Worm (Caenorhabditis elegans): ENCODE measurements around the gene F52E1.3.

Gene F52E1.3

ce11 chrV:8402392-8402791 lies 7.8 kb downstream of the F52E1.3 start, which contains the start of gene F52E1.9:
Gene F52E1.9 (minus strand): TSS chrV:8402669.
- no peak for TF ChIP-seq nhr-77 (tag; optimal IDR thresholded peaks at IDR 0.05)
- TF ChIP-seq pqm-1 (tag; optimal IDR thresholded peaks at IDR 0.05) = peak; percentile 44
- TF ChIP-seq elt-2 (tag; optimal IDR thresholded peaks at IDR 0.05) = peak; percentile 93

ce11 chrV:8403152-8403551 lies 8.6 kb downstream of the F52E1.3 start:
- TF ChIP-seq nhr-25 (tag; optimal IDR thresholded peaks at IDR 0.05) (peak; percentile 42), mml-1 (tag; optimal IDR thresholded peaks at IDR 0.05) (no peak), elt-1 (tag; optimal IDR thresholded peaks at IDR 0.05) (no peak), fkh-2 (tag; optimal IDR thresholded peaks at IDR 0.05) (no peak), unc-62 (GFP tag; optimal IDR thresholded peaks at IDR 0.05) (no peak), ztf-4 (tag; optimal IDR thresholded peaks at IDR 0.05) (no peak), jun-1 (tag; optimal IDR thresholded peaks at IDR 0.05) (peak; percentile 11), nhr-11 (tag; optimal IDR thresholded peaks at IDR 0.05) (no peak), unc-39 (tag; optimal IDR thresholded peaks at IDR 0.05) (no peak), nhr-43 (tag; optimal IDR thresholded peaks at IDR 0.05; ENCODE audit: poor library complexity, severe bottlenecking) (no peak), ZK546.5 (tag; optimal IDR thresholded peaks at IDR 0.05) (no peak), fkh-10 (GFP tag; optimal IDR thresholded peaks at IDR 0.05) (no peak), ama-1 (optimal IDR thresholded peaks at IDR 0.05) (no peak), lin-39 (tag; optimal IDR thresholded peaks at IDR 0.05) (no peak), mdl-1 (tag; optimal IDR thresholded peaks at IDR 0.05) (no peak), egl-27 (tag; optimal IDR thresholded peaks at IDR 0.05) (no peak), skn-1 (tag; optimal IDR thresholded peaks at IDR 0.05) (no peak), nfya-1 (tag; optimal IDR thresholded peaks at IDR 0.05; ENCODE audit: insufficient read depth) (no peak), ceh-28 (tag; optimal IDR thresholded peaks at IDR 0.05) (no peak), ztf-11 (tag; optimal IDR thresholded peaks at IDR 0.05) (no peak), hmg-11 (tag; optimal IDR thresholded peaks at IDR 0.05) (peak; percentile 32), zag-1 (tag; optimal IDR thresholded peaks at IDR 0.05) (no peak), nhr-67 (tag; optimal IDR thresholded peaks at IDR 0.05) (no peak), pha-4 (tag; optimal IDR thresholded peaks at IDR 0.05) (peak; percentile 35), daf-12 (tag; optimal IDR thresholded peaks at IDR 0.05) (no peak), pqm-1 (tag; optimal IDR thresholded peaks at IDR 0.05) (peak; percentile 54), nhr-76 (tag; optimal IDR thresholded peaks at IDR 0.05) (no peak), eor-1 (tag; optimal IDR thresholded peaks at IDR 0.05) (no peak), aly-2 (tag; optimal IDR thresholded peaks at IDR 0.05) (no peak), nhr-28 (tag; optimal IDR thresholded peaks at IDR 0.05) (no peak), lin-15B (tag; optimal IDR thresholded peaks at IDR 0.05) (no peak), nhr-23 (tag; optimal IDR thresholded peaks at IDR 0.05) (no peak), elt-2 (tag; optimal IDR thresholded peaks at IDR 0.05) (peak; percentile 62), sea-2 (GFP tag; optimal IDR thresholded peaks at IDR 0.05) (no peak), elt-3 (tag; optimal IDR thresholded peaks at IDR 0.05) (no peak), snpc-4 (tag; optimal IDR thresholded peaks at IDR 0.05) (no peak)

ce11 chrV:8403916-8404315 lies 9.3 kb downstream of the F52E1.3 start:
- no peak for TF ChIP-seq ztf-4 (tag; optimal IDR thresholded peaks at IDR 0.05)
- no peak for TF ChIP-seq eor-1 (tag; optimal IDR thresholded peaks at IDR 0.05)
- no peak for TF ChIP-seq nhr-12 (tag; optimal IDR thresholded peaks at IDR 0.05)
- TF ChIP-seq fkh-10 (GFP tag; optimal IDR thresholded peaks at IDR 0.05) = no peak
- no peak for TF ChIP-seq tbx-2 (tag; optimal IDR thresholded peaks at IDR 0.05)
- TF ChIP-seq pqm-1 (tag; optimal IDR thresholded peaks at IDR 0.05) = peak; percentile 40
- TF ChIP-seq pha-4 (tag; optimal IDR thresholded peaks at IDR 0.05) = no peak
- TF ChIP-seq lsy-12 (tag; optimal IDR thresholded peaks at IDR 0.05) = no peak
- no peak for TF ChIP-seq nfya-1 (tag; optimal IDR thresholded peaks at IDR 0.05; ENCODE audit: insufficient read depth)
- TF ChIP-seq elt-2 (tag; optimal IDR thresholded peaks at IDR 0.05) = peak; percentile 76
- TF ChIP-seq fkh-2 (tag; optimal IDR thresholded peaks at IDR 0.05) = no peak

- TF ChIP-seq skn-1 (tag; optimal IDR thresholded peaks at IDR 0.05) = no peak
- TF ChIP-seq elt-3 (tag; optimal IDR thresholded peaks at IDR 0.05) = peak in 1 of 3 experiments; percentile 55
- TF ChIP-seq ceh-28 (tag; optimal IDR thresholded peaks at IDR 0.05) = no peak
- no peak for TF ChIP-seq lin-15B (tag; optimal IDR thresholded peaks at IDR 0.05)
- TF ChIP-seq nhr-11 (tag; optimal IDR thresholded peaks at IDR 0.05) = no peak
- TF ChIP-seq hmg-11 (tag; optimal IDR thresholded peaks at IDR 0.05) = no peak
- TF ChIP-seq nfya-1 (tag; optimal IDR thresholded peaks at IDR 0.05; ENCODE audit: insufficient read depth) = no peak
- TF ChIP-seq nhr-25 (tag; optimal IDR thresholded peaks at IDR 0.05) = peak; percentile 6
- TF ChIP-seq nhr-23 (tag; optimal IDR thresholded peaks at IDR 0.05) = no peak
These were observed 9.7 kb downstream of the F52E1.3 start for ce11 chrV:8404339-8404738.
